Worm (Caenorhabditis elegans): Measurements from ENCODE around the gene Y54G2A.73.
A peak's percentile ranks its signal among the peaks of the same experiment; 100 is the strongest.

The Y54G2A.73 gene

DNA sequence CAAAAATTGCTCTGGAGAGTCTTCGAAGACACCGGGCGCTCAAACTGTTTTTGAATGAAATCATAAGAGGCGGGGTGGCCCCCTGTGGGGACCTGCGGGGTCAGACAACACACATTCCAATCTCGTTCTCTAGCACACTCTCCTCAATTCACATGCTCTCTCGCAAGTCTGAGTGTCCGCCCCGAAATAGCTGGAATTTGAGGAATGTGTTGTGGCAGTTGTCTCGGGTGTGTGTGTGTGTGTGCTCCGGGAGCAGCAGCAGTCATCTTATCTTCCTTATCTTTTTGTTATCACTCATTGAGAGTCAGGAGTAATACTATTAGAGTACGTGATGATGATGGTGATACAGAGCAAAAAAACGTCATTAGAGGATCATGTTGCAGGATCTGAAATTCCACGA, 21.2 kb upstream of the Y54G2A.73 start (continued):
- TF ChIP-seq pqm-1 (tag; optimal IDR thresholded peaks at IDR 0.05) (no peak), mef-2 (tag; optimal IDR thresholded peaks at IDR 0.05) (peak; percentile 87), isw-1 (GFP tag; IDR thresholded peaks at IDR 0.05) (no peak), nhr-12 (tag; optimal IDR thresholded peaks at IDR 0.05) (no peak), lin-39 (tag; optimal IDR thresholded peaks at IDR 0.05) (peak; percentile 10), ama-1 (optimal IDR thresholded peaks at IDR 0.05) (no peak), irx-1 (tag; optimal IDR thresholded peaks at IDR 0.05) (no peak), lin-13 (GFP tag; optimal IDR thresholded peaks at IDR 0.05) (no peak), tlp-1 (tag; optimal IDR thresholded peaks at IDR 0.05) (no peak), nhr-237 (tag; optimal IDR thresholded peaks at IDR 0.05) (no peak), nhr-71 (tag; optimal IDR thresholded peaks at IDR 0.05) (peak; percentile 81), nhr-47 (tag; optimal IDR thresholded peaks at IDR 0.05) (no peak), fkh-4 (tag; optimal IDR thresholded peaks at IDR 0.05; ENCODE audit: borderline replicate concordance) (no peak), lsy-2 (tag; optimal IDR thresholded peaks at IDR 0.05) (peak; percentile 19 to 42), F16B12.6 (tag; optimal IDR thresholded peaks at IDR 0.05) (no peak), unc-30 (tag; optimal IDR thresholded peaks at IDR 0.05) (no peak), snu-23 (GFP tag; optimal IDR thresholded peaks at IDR 0.05) (peak; percentile 48), pag-3 (tag; optimal IDR thresholded peaks at IDR 0.05; ENCODE audit: borderline replicate concordance, insufficient read depth) (no peak), fkh-8 (tag; optimal IDR thresholded peaks at IDR 0.05) (no peak), unc-130 (tag; optimal IDR thresholded peaks at IDR 0.05) (peak; percentile 46), nhr-11 (tag; optimal IDR thresholded peaks at IDR 0.05) (peak; percentile 5), aly-2 (tag; optimal IDR thresholded peaks at IDR 0.05) (no peak), ztf-11 (tag; optimal IDR thresholded peaks at IDR 0.05) (no peak), mab-9 (GFP tag; IDR thresholded peaks at IDR 0.05) (no peak), ceh-63 (GFP tag; optimal IDR thresholded peaks at IDR 0.05) (no peak), zip-4 (GFP tag; optimal IDR thresholded peaks at IDR 0.05) (no peak), nhr-28 (tag; optimal IDR thresholded peaks at IDR 0.05) (no peak), blmp-1 (tag; optimal IDR thresholded peaks at IDR 0.05) (no peak), hlh-4 (tag; optimal IDR thresholded peaks at IDR 0.05) (no peak), nhr-76 (tag; optimal IDR thresholded peaks at IDR 0.05) (no peak), grh-1 (GFP tag; IDR thresholded peaks at IDR 0.05) (no peak), lin-35 (GFP tag; optimal IDR thresholded peaks at IDR 0.05) (peak in 1 of 2 experiments; percentile 34), xbp-1 (tag; optimal IDR thresholded peaks at IDR 0.05) (peak; percentile 15), fkh-10 (GFP tag; optimal IDR thresholded peaks at IDR 0.05) (no peak), ceh-82 (tag; optimal IDR thresholded peaks at IDR 0.05) (no peak), sup-37 (GFP tag; optimal IDR thresholded peaks at IDR 0.05) (no peak), fos-1 (tag; optimal IDR thresholded peaks at IDR 0.05) (no peak), nhr-19 (GFP tag; conservative IDR thresholded peaks at IDR 0.05) (peak; percentile 60), C16A3.4 (tag; optimal IDR thresholded peaks at IDR 0.05) (no peak), alr-1 (tag; optimal IDR thresholded peaks at IDR 0.05; ENCODE audit: borderline replicate concordance) (no peak), nhr-77 (tag; optimal IDR thresholded peaks at IDR 0.05) (no peak), skn-1 (tag; optimal IDR thresholded peaks at IDR 0.05) (no peak), C04F5.9 (tag; optimal IDR thresholded peaks at IDR 0.05) (no peak), nhr-20 (tag; optimal IDR thresholded peaks at IDR 0.05) (peak; percentile 30), mdl-1 (tag; optimal IDR thresholded peaks at IDR 0.05) (peak in 1 of 2 experiments; percentile 15), ceh-88 (GFP tag; IDR thresholded peaks at IDR 0.05) (no peak), unc-86 (tag; optimal IDR thresholded peaks at IDR 0.05) (no peak), ets-5 (GFP tag; IDR thresholded peaks at IDR 0.05) (no peak), pax-3 (tag; optimal IDR thresholded peaks at IDR 0.05) (no peak), lin-14 (GFP tag; optimal IDR thresholded peaks at IDR 0.05) (peak; percentile 72), aha-1 (tag; optimal IDR thresholded peaks at IDR 0.05) (no peak), ceh-8 (GFP tag; optimal IDR thresholded peaks at IDR 0.05) (no peak), sptf-1 (tag; optimal IDR thresholded peaks at IDR 0.05) (no peak), zag-1 (tag; optimal IDR thresholded peaks at IDR 0.05) (no peak), nhr-85 (tag) (no peak)

All from whole organism, L1 larva.